Fruit fly (Drosophila melanogaster): Measurements from ENCODE around the gene CG8032.

The CG8032 gene

dm6 chr3R:8715851-8716550, 52.1 kb downstream of the CG8032 start, which contains the start of gene TMEM216 (continued):
- TF ChIP-seq NfI (GFP tag; optimal IDR thresholded peaks at IDR 0.05) (no peak), Mad (GFP tag; optimal IDR thresholded peaks at IDR 0.05) (peak; percentile 25), Sry-β (GFP tag; optimal IDR thresholded peaks at IDR 0.05) (peak; percentile 44), nmo (GFP tag; optimal IDR thresholded peaks at IDR 0.05) (peak; percentile 10), CG15601 (tag; optimal IDR thresholded peaks at IDR 0.05) (no peak), CG14710 (tag; optimal IDR thresholded peaks at IDR 0.05) (peak; percentile 60), Mes4 (GFP tag; optimal IDR thresholded peaks at IDR 0.05) (peak; percentile 2), CG10565 (GFP tag; optimal IDR thresholded peaks at IDR 0.05) (no peak), kni (GFP tag; optimal IDR thresholded peaks at IDR 0.05) (no peak), pros (GFP tag; optimal IDR thresholded peaks at IDR 0.05) (no peak), CG9609 (GFP tag; optimal IDR thresholded peaks at IDR 0.05) (no peak), tll (GFP tag; optimal IDR thresholded peaks at IDR 0.05) (no peak), CG2116 (GFP tag; optimal IDR thresholded peaks at IDR 0.05) (peak; percentile 80), dysf (GFP tag; IDR thresholded peaks at IDR 0.05) (no peak), psq (GFP tag; optimal IDR thresholded peaks at IDR 0.05) (no peak), CG11723 (GFP tag; optimal IDR thresholded peaks at IDR 0.05) (no peak), CG6683 (GFP tag; optimal IDR thresholded peaks at IDR 0.05) (no peak), Aef1 (GFP tag; IDR thresholded peaks at IDR 0.05) (no peak), lilli (GFP tag; optimal IDR thresholded peaks at IDR 0.05) (no peak), Pdp1 (GFP tag; optimal IDR thresholded peaks at IDR 0.05) (peak in 1 of 2 experiments; percentile 100), CG31388 (GFP tag; optimal IDR thresholded peaks at IDR 0.05) (no peak), Opbp (GFP tag; IDR thresholded peaks at IDR 0.05; ENCODE audit: partially characterized antibody) (0 out of 3 replicates have a peak, but pooled peaks have one; percentile 5), cato (GFP tag; optimal IDR thresholded peaks at IDR 0.05; ENCODE audit: borderline replicate concordance) (no peak), ERR (GFP tag; optimal IDR thresholded peaks at IDR 0.05) (no peak), Scr (GFP tag; IDR thresholded peaks at IDR 0.05; ENCODE audit: partially characterized antibody) (peak; percentile 54; the same call in 1 of the 2 replicates), CG12744 (GFP tag; optimal IDR thresholded peaks at IDR 0.05) (no peak), row (GFP tag; IDR thresholded peaks at IDR 0.05) (0 out of 3 replicates have a peak, but pooled peaks have one; percentile 5), CG12155 (GFP tag; optimal IDR thresholded peaks at IDR 0.05) (peak; percentile 4), Ptx1 (GFP tag; IDR thresholded peaks at IDR 0.05) (no peak), CG8924 (tag; optimal IDR thresholded peaks at IDR 0.05) (peak; percentile 56), CG8388 (GFP tag; optimal IDR thresholded peaks at IDR 0.05) (no peak), fru (optimal IDR thresholded peaks at IDR 0.05) (no peak), CG4854 (GFP tag; optimal IDR thresholded peaks at IDR 0.05) (no peak), H15 (GFP tag; IDR thresholded peaks at IDR 0.05) (no peak), trem (tag; optimal IDR thresholded peaks at IDR 0.05) (peak; percentile 65), CoRest (tag; optimal IDR thresholded peaks at IDR 0.05) (peak; percentile 50), CG17912 (GFP tag; optimal IDR thresholded peaks at IDR 0.05) (no peak), dm (GFP tag; optimal IDR thresholded peaks at IDR 0.05) (peak; percentile 76), Dfd (GFP tag; optimal IDR thresholded peaks at IDR 0.05) (no peak), CG5245 (GFP tag; optimal IDR thresholded peaks at IDR 0.05) (no peak), Max (GFP tag; optimal IDR thresholded peaks at IDR 0.05) (peak; percentile 52), prd (optimal IDR thresholded peaks at IDR 0.05) (no peak), prd (GFP tag; IDR thresholded peaks at IDR 0.05) (no peak), Jarid2 (GFP tag; optimal IDR thresholded peaks at IDR 0.05) (no peak), ham (GFP tag; IDR thresholded peaks at IDR 0.05) (no peak), Dll (GFP tag; IDR thresholded peaks at IDR 0.05; ENCODE audit: partially characterized antibody) (peak; percentile 71; the same call in 3 of the 4 replicates), Poxn (GFP tag; IDR thresholded peaks at IDR 0.05) (no peak), CkIIα-i1 (GFP tag; IDR thresholded peaks at IDR 0.05) (no peak), CG1603 (tag; optimal IDR thresholded peaks at IDR 0.05) (peak; percentile 51), ase (GFP tag; IDR thresholded peaks at IDR 0.05) (no peak)
